Fruit fly (Drosophila melanogaster) whole organism, prepupa: ENCODE data around the gene CG5644.

Source experiments
- CG11294 ChIP-seq: fragments of 200-800 bp; sonication (Bioruptor generic); IDR thresholded peaks from 2 replicates; pipeline ENCODE4 v1.3.6; 2022; ENCODE audit warnings: missing biosample characterization, missing genetic modification characterization
- CG11762 ChIP-seq: fragments of 200-800 bp; sonication (Bioruptor generic); optimal IDR thresholded peaks from 3 replicates; lab custom pipeline; 2016; ENCODE audit warnings: missing biosample characterization, missing genetic modification characterization; ENCODE audit not compliant: insufficient read depth
- CG15336 ChIP-seq: fragments of 200-800 bp; sonication (Bioruptor generic); IDR thresholded peaks from 2 replicates; pipeline ENCODE4 v1.3.6; 2022; ENCODE audit warnings: missing biosample characterization, missing genetic modification characterization
- CG1621 ChIP-seq: fragments of 200-800 bp; sonication (Bioruptor generic); optimal IDR thresholded peaks from 3 replicates; lab custom pipeline; 2018; ENCODE audit warnings: missing biosample characterization, mild to moderate bottlenecking, missing genetic modification characterization
- CG34406 ChIP-seq: fragments of 200-800 bp; sonication (Bioruptor generic); optimal IDR thresholded peaks from 3 replicates; lab custom pipeline; 2016; ENCODE audit warnings: missing biosample characterization, missing genetic modification characterization
- CG6854 ChIP-seq: fragments of 200-800 bp; sonication (Bioruptor generic); optimal IDR thresholded peaks from 2 replicates; lab custom pipeline; 2017; ENCODE audit warnings: missing biosample characterization, mild to moderate bottlenecking, missing genetic modification characterization
- Eip75B ChIP-seq: fragments of 200-800 bp; sonication (Bioruptor generic); optimal IDR thresholded peaks from 3 replicates; lab custom pipeline; 2016; ENCODE audit warnings: missing biosample characterization, missing genetic modification characterization
- Eip78C ChIP-seq: fragments of 200-800 bp; sonication (Bioruptor generic); peaks from one replicate; lab custom pipeline; 2016; ENCODE audit warnings: missing biosample characterization, missing genetic modification characterization
- Ets96B ChIP-seq: fragments of 200-800 bp; optimal IDR thresholded peaks from 2 replicates; lab custom pipeline; 2019; ENCODE audit warnings: missing biosample characterization, mild to moderate bottlenecking, missing genetic modification characterization, moderate library complexity
- Hr39 ChIP-seq: fragments of 200-800 bp; sonication (Bioruptor generic); optimal IDR thresholded peaks from 2 replicates; lab custom pipeline; 2016; ENCODE audit warnings: missing biosample characterization, missing genetic modification characterization
- Sox102F ChIP-seq: fragments of 200-800 bp; sonication (Bioruptor generic); optimal IDR thresholded peaks from 2 replicates; lab custom pipeline; 2016; ENCODE audit warnings: missing biosample characterization, mild to moderate bottlenecking, missing genetic modification characterization
- Sox15 ChIP-seq: fragments of 200-800 bp; sonication (Bioruptor generic); optimal IDR thresholded peaks from 3 replicates; lab custom pipeline; 2016; ENCODE audit warnings: missing biosample characterization, missing genetic modification characterization
- cyc ChIP-seq: fragments of 200-800 bp; sonication (Bioruptor generic); optimal IDR thresholded peaks from 3 replicates; lab custom pipeline; 2016; ENCODE audit warnings: missing biosample characterization, missing genetic modification characterization
- esn ChIP-seq: fragments of 200-800 bp; sonication (Bioruptor generic); optimal IDR thresholded peaks from 2 replicates; lab custom pipeline; 2016; ENCODE audit warnings: missing biosample characterization, mild to moderate bottlenecking, missing genetic modification characterization, moderate library complexity

- TF ChIP-seq CG15336 (GFP tag; lab: Robert Waterston, UW), result no peak
- no peak for TF ChIP-seq Eip78C (GFP tag; lab: Kevin White, UChicago)
- no peak for TF ChIP-seq Sox15 (GFP tag; lab: Kevin White, UChicago)
- TF ChIP-seq esn (GFP tag; lab: Kevin White, UChicago), result peak; percentile 41
- TF ChIP-seq cyc (GFP tag; lab: Kevin White, UChicago), result no peak
- TF ChIP-seq CG11762, result no peak
- no peak for TF ChIP-seq CG1621 (tag; lab: Kevin White, UChicago)
- no peak for TF ChIP-seq Hr39 (GFP tag; lab: Kevin White, UChicago)
- TF ChIP-seq Sox102F (GFP tag; lab: Kevin White, UChicago), result no peak
- TF ChIP-seq Ets96B (tag; lab: Kevin White, UChicago), result no peak
- TF ChIP-seq CG6854 (GFP tag; lab: Kevin White, UChicago), result no peak
- TF ChIP-seq CG34406 (GFP tag; lab: Kevin White, UChicago), result no peak
- TF ChIP-seq Eip75B (GFP tag; lab: Kevin White, UChicago), result peak; percentile 41
- TF ChIP-seq CG11294 (GFP tag; lab: Robert Waterston, UW), result no peak
Observed at dm6 chr3L:8985132-8985847, 5.6 kb upstream of the CG5644 start.
